Worm (Caenorhabditis elegans) whole organism, L1 larva: ENCODE results near the gene B0303.4.

ENCODE experiments used
- C34B4.2 ChIP-seq: sonication (generic microtip); optimal IDR thresholded peaks from 2 replicates; lab custom pipeline; 2017; ENCODE audit warnings: mild to moderate bottlenecking, missing genetic modification characterization, missing compliant biosample characterization
- alr-1 ChIP-seq: fragments of 200-800 bp; sonication (Bioruptor generic); optimal IDR thresholded peaks from 2 replicates; lab custom pipeline; 2018; ENCODE audit warnings: borderline replicate concordance, mild to moderate bottlenecking, missing genetic modification characterization, missing compliant biosample characterization
- aly-2 ChIP-seq: fragments of 150-350 bp; optimal IDR thresholded peaks from 2 replicates; lab custom pipeline; 2014; ENCODE audit warnings: missing biosample characterization, missing genetic modification characterization
- ama-1 ChIP-seq: fragments of 150-350 bp; optimal IDR thresholded peaks from 2 replicates; lab custom pipeline; 2014
- ceh-8 ChIP-seq: fragments of 200-800 bp; sonication (Bioruptor generic); optimal IDR thresholded peaks from 2 replicates; lab custom pipeline; 2018; ENCODE audit warnings: mild to moderate bottlenecking, missing genetic modification characterization, moderate library complexity, missing compliant biosample characterization
- ceh-82 ChIP-seq, 3 experiments: fragments of 150-350 bp in 1 of 3; sonication (generic microtip) in 2 of 3; optimal IDR thresholded peaks; 2 replicates each; lab custom pipeline; 2014 to 2017; ENCODE audit warnings: missing biosample characterization in 3 of 3, missing genetic modification characterization in 3 of 3
- ceh-88 ChIP-seq: fragments of 200-800 bp; sonication (Bioruptor generic); IDR thresholded peaks from 2 replicates; pipeline ENCODE4 v1.3.6; 2022; ENCODE audit warnings: missing genetic modification characterization, missing compliant biosample characterization
- efl-1 ChIP-seq, 4 experiments: fragments of 150-350 bp; optimal IDR thresholded peaks in 3 of 4; peaks in 1 of 4; 1 replicate in 1 of 4; 2 replicates in 3 of 4; lab custom pipeline; 2014; ENCODE audit warnings: missing biosample characterization in 2 of 4, missing genetic modification characterization in 2 of 4, missing genetic modification reagents in 2 of 4
- efl-3 ChIP-seq: fragments of 200-800 bp; sonication (Bioruptor generic); optimal IDR thresholded peaks from 2 replicates; lab custom pipeline; 2018; ENCODE audit warnings: mild to moderate bottlenecking, missing genetic modification characterization, missing compliant biosample characterization
- egl-27 ChIP-seq, 2 experiments: fragments of 150-350 bp in 1 of 2; sonication (generic microtip); optimal IDR thresholded peaks; 3 replicates each; lab custom pipeline; 2017 to 2018; ENCODE audit warnings: missing biosample characterization in 2 of 2, missing genetic modification characterization in 2 of 2, missing genetic modification reagents in 2 of 2
- ets-5 ChIP-seq: fragments of 200-800 bp; sonication (Bioruptor generic); IDR thresholded peaks from 2 replicates; pipeline ENCODE4 v1.3.6; 2022; ENCODE audit warnings: missing genetic modification characterization, missing compliant biosample characterization
- fkh-10 ChIP-seq: sonication (generic microtip); optimal IDR thresholded peaks from 2 replicates; lab custom pipeline; 2017; ENCODE audit warnings: missing biosample characterization, missing genetic modification reagents, missing genetic modification characterization
- fkh-8 ChIP-seq: sonication (generic microtip); optimal IDR thresholded peaks from 2 replicates; lab custom pipeline; 2016; ENCODE audit warnings: mild to moderate bottlenecking, missing genetic modification characterization, missing compliant biosample characterization
- hlh-17 ChIP-seq: fragments of 200-800 bp; sonication (Bioruptor generic); optimal IDR thresholded peaks from 2 replicates; lab custom pipeline; 2018; ENCODE audit warnings: missing genetic modification characterization, mild to moderate bottlenecking, missing compliant biosample characterization, moderate library complexity, borderline replicate concordance
- hpl-2 ChIP-seq: fragments of 150-350 bp; optimal IDR thresholded peaks from 2 replicates; lab custom pipeline; 2014; ENCODE audit warnings: missing biosample characterization, missing genetic modification reagents, missing genetic modification characterization
- lin-14 ChIP-seq: fragments of 200-800 bp; sonication (Bioruptor generic); optimal IDR thresholded peaks from 2 replicates; lab custom pipeline; 2018; ENCODE audit warnings: mild to moderate bottlenecking, missing genetic modification characterization, moderate library complexity, missing compliant biosample characterization
- lin-15B ChIP-seq: fragments of 150-350 bp; sonication (generic microtip); optimal IDR thresholded peaks from 3 replicates; lab custom pipeline; 2014; ENCODE audit warnings: missing biosample characterization, missing genetic modification characterization
- lin-35 ChIP-seq, 2 experiments: fragments of 150-350 bp; optimal IDR thresholded peaks; 2 replicates each; lab custom pipeline; 2014; ENCODE audit warnings: missing biosample characterization in 2 of 2, missing genetic modification characterization in 2 of 2, missing genetic modification reagents in 2 of 2
- lsy-2 ChIP-seq, 2 experiments: fragments of 150-350 bp; optimal IDR thresholded peaks; 2 replicates each; lab custom pipeline; 2014; ENCODE audit warnings: missing biosample characterization in 2 of 2, missing genetic modification characterization in 2 of 2
- mdl-1 ChIP-seq, 2 experiments: fragments of 150-350 bp; optimal IDR thresholded peaks; 2 replicates each; lab custom pipeline; 2014 to 2017; ENCODE audit warnings: missing biosample characterization in 2 of 2, missing genetic modification characterization in 2 of 2, inconsistent platforms in 1 of 2
- mep-1 ChIP-seq: fragments of 150-350 bp; optimal IDR thresholded peaks from 2 replicates; lab custom pipeline; 2014; ENCODE audit warnings: missing biosample characterization, missing genetic modification characterization
- nhr-11 ChIP-seq: fragments of 150-350 bp; optimal IDR thresholded peaks from 2 replicates; lab custom pipeline; 2014; ENCODE audit warnings: missing biosample characterization, missing genetic modification characterization
- nhr-12 ChIP-seq: sonication (generic microtip); optimal IDR thresholded peaks from 2 replicates; lab custom pipeline; 2017; ENCODE audit warnings: missing biosample characterization, missing genetic modification characterization
- nhr-19 ChIP-seq: fragments of 200-800 bp; sonication (Bioruptor generic); conservative IDR thresholded peaks from 2 replicates; pipeline ENCODE4 v1.3.6; 2022; ENCODE audit warnings: missing genetic modification characterization, missing compliant biosample characterization
- nhr-28 ChIP-seq: fragments of 150-350 bp; optimal IDR thresholded peaks from 2 replicates; lab custom pipeline; 2014; ENCODE audit warnings: missing biosample characterization, missing genetic modification characterization
- nhr-71 ChIP-seq: sonication (generic microtip); optimal IDR thresholded peaks from 2 replicates; lab custom pipeline; 2016; ENCODE audit warnings: mild to moderate bottlenecking, missing genetic modification characterization, moderate library complexity, missing compliant biosample characterization
- nhr-77 ChIP-seq: fragments of 150-350 bp; optimal IDR thresholded peaks from 2 replicates; lab custom pipeline; 2014; ENCODE audit warnings: missing biosample characterization, missing genetic modification characterization
- pag-3 ChIP-seq: sonication (generic microtip); optimal IDR thresholded peaks from 2 replicates; lab custom pipeline; 2017; ENCODE audit warnings: missing genetic modification characterization, mild to moderate bottlenecking, missing compliant biosample characterization, antibody characterized with exemption, borderline replicate concordance; ENCODE audit not compliant: insufficient read depth
- pqm-1 ChIP-seq: sonication (generic microtip); optimal IDR thresholded peaks from 3 replicates; lab custom pipeline; 2017; ENCODE audit warnings: missing biosample characterization, missing genetic modification characterization
- rnt-1 ChIP-seq: sonication (generic microtip); optimal IDR thresholded peaks from 2 replicates; lab custom pipeline; 2016; ENCODE audit warnings: mild to moderate bottlenecking, missing genetic modification characterization, moderate library complexity, missing compliant biosample characterization
- skn-1 ChIP-seq: fragments of 150-350 bp; optimal IDR thresholded peaks from 2 replicates; lab custom pipeline; 2014; ENCODE audit warnings: missing biosample characterization, missing genetic modification characterization
- snu-23 ChIP-seq: sonication (generic microtip); optimal IDR thresholded peaks from 2 replicates; lab custom pipeline; 2016; ENCODE audit warnings: missing genetic modification characterization, missing compliant biosample characterization
- sox-4 ChIP-seq: sonication (generic microtip); optimal IDR thresholded peaks from 2 replicates; lab custom pipeline; 2016; ENCODE audit warnings: missing genetic modification characterization, missing compliant biosample characterization
- tbx-2 ChIP-seq: sonication (generic microtip); optimal IDR thresholded peaks from 2 replicates; lab custom pipeline; 2016; ENCODE audit warnings: missing genetic modification characterization, missing compliant biosample characterization
- unc-130 ChIP-seq: fragments of 150-350 bp; optimal IDR thresholded peaks from 2 replicates; lab custom pipeline; 2017; ENCODE audit warnings: missing biosample characterization, missing genetic modification characterization, inconsistent platforms
- unc-62 ChIP-seq: fragments of 150-350 bp; optimal IDR thresholded peaks from 2 replicates; lab custom pipeline; 2014; ENCODE audit warnings: missing biosample characterization, missing genetic modification reagents, missing genetic modification characterization
- unc-98 ChIP-seq: fragments of 200-800 bp; sonication (Bioruptor generic); IDR thresholded peaks from 2 replicates; pipeline ENCODE4 v1.3.6; 2022; ENCODE audit warnings: missing genetic modification characterization, missing compliant biosample characterization
- xbp-1 ChIP-seq: sonication (generic microtip); optimal IDR thresholded peaks from 2 replicates; lab custom pipeline; 2016; ENCODE audit warnings: missing genetic modification characterization, missing compliant biosample characterization
- zag-1 ChIP-seq: fragments of 150-350 bp; optimal IDR thresholded peaks from 2 replicates; lab custom pipeline; 2014; ENCODE audit warnings: missing biosample characterization, missing genetic modification characterization
- ztf-11 ChIP-seq, 2 experiments: sonication (generic microtip); optimal IDR thresholded peaks; 2 replicates each; lab custom pipeline; 2016 to 2017; ENCODE audit warnings: missing genetic modification characterization in 2 of 2, missing biosample characterization in 1 of 2, missing compliant biosample characterization in 1 of 2

B0303.4 gene

DNA sequence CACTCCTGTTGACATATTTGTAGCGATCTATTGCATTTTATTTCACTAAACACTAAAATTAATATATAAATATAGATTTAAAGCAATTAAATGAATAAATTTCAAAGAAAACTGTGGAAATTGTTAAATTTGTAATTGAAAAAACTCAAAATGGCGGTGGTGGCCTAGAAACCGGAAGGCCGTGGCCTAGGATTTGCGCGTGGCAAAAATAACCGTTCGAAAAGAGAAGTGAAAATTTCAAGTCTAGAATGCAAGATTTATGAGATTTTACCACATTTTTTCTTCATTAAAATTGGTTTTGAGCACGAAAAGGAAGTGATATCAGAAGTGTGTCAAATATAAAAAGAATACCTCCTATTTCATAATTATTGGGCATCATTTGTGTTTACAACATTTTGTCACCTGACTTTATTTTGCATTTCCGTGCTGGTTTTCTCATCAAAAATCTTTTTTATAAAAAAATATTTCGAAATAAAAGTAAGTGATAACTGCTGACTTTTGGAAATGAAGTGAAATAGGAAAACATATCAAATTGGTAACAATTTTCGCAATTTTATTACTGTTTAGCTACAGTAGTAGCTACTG lies 5.9 kb upstream of the B0303.4 start, which contains the start of gene fli-1 (continued):
- TF ChIP-seq unc-98 (GFP tag; lab: Robert Waterston, UW) (0 out of 2 replicates have a peak, but pooled peaks have one; percentile 13), ama-1 (lab: Kevin White, UChicago) (no peak), tbx-2 (tag; lab: Kevin White, UChicago) (no peak), nhr-71 (peak; percentile 42), skn-1 (peak; percentile 16), ets-5 (GFP tag; lab: Robert Waterston, UW) (no peak), unc-62 (GFP tag; lab: Kevin White, UChicago) (no peak), lin-15B (tag; lab: Kevin White, UChicago) (no peak), pqm-1 (no peak), nhr-19 (no peak), sox-4 (tag; lab: Kevin White, UChicago) (no peak), lsy-2 (tag; optimal IDR thresholded peaks at IDR 0.05; lab: Kevin White, UChicago) (peak; percentile 7 to 33), fkh-10 (GFP tag; lab: Kevin White, UChicago) (no peak), mep-1 (tag; lab: Kevin White, UChicago) (peak; percentile 44), fkh-8 (tag; lab: Kevin White, UChicago) (peak; percentile 11), nhr-77 (tag; lab: Kevin White, UChicago) (no peak), ztf-11 (tag; optimal IDR thresholded peaks at IDR 0.05; lab: Kevin White, UChicago) (peak in 1 of 2 experiments; percentile 14)

- TF ChIP-seq lsy-2 (tag; optimal IDR thresholded peaks at IDR 0.05; lab: Kevin White, UChicago): no peak
- TF ChIP-seq lin-14 (GFP tag; lab: Kevin White, UChicago): peak; percentile 59
- no peak for TF ChIP-seq C34B4.2 (tag; lab: Kevin White, UChicago)
- TF ChIP-seq nhr-71: peak; percentile 36
- TF ChIP-seq efl-3 (GFP tag; lab: Kevin White, UChicago): no peak
- peak in 1 of 2 experiments; percentile 10 for TF ChIP-seq efl-1 (optimal IDR thresholded peaks at IDR 0.05; lab: Kevin White, UChicago)
- no peak for TF ChIP-seq efl-1 (GFP tag; optimal IDR thresholded peaks at IDR 0.05 in 1 of 2; lab: Kevin White, UChicago)
- no peak for TF ChIP-seq nhr-28 (tag; lab: Kevin White, UChicago)
- TF ChIP-seq ceh-88 (GFP tag; lab: Robert Waterston, UW): no peak
- TF ChIP-seq aly-2 (tag; lab: Kevin White, UChicago): no peak
- no peak for TF ChIP-seq lin-35 (GFP tag; optimal IDR thresholded peaks at IDR 0.05; lab: Kevin White, UChicago)
- TF ChIP-seq xbp-1 (tag; lab: Kevin White, UChicago): no peak
- TF ChIP-seq rnt-1 (tag; lab: Kevin White, UChicago): peak; percentile 57
- TF ChIP-seq snu-23 (GFP tag; lab: Kevin White, UChicago): peak; percentile 12
Observed at ce11 chrIII:8684421-8684820, 5.2 kb upstream of the B0303.4 start, which contains the start of gene anmt-1. anmt-1 (plus strand) TSS chrIII:8684808.

ce11 chrIII:8685590-8686240 lies 3.9 kb upstream of the B0303.4 start:
- no peak for TF ChIP-seq alr-1 (tag; lab: Kevin White, UChicago)
- no peak for TF ChIP-seq ceh-82 (tag; optimal IDR thresholded peaks at IDR 0.05; lab: Kevin White, UChicago)
- TF ChIP-seq ztf-11 (tag; optimal IDR thresholded peaks at IDR 0.05; lab: Kevin White, UChicago): no peak
- no peak for TF ChIP-seq hpl-2 (GFP tag; lab: Kevin White, UChicago)
- no peak for TF ChIP-seq egl-27 (tag; optimal IDR thresholded peaks at IDR 0.05; lab: Kevin White, UChicago)
- no peak for TF ChIP-seq hlh-17 (GFP tag; lab: Kevin White, UChicago)
- TF ChIP-seq zag-1 (tag; lab: Kevin White, UChicago): no peak
- TF ChIP-seq tbx-2 (tag; lab: Kevin White, UChicago): no peak
- TF ChIP-seq nhr-12 (tag; lab: Kevin White, UChicago): no peak
- no peak for TF ChIP-seq unc-130 (tag; lab: Kevin White, UChicago)
- TF ChIP-seq pag-3: no peak
- no peak for TF ChIP-seq aly-2 (tag; lab: Kevin White, UChicago)
- TF ChIP-seq ceh-8: no peak
- no peak for TF ChIP-seq nhr-11
- TF ChIP-seq mdl-1 (tag; optimal IDR thresholded peaks at IDR 0.05; lab: Kevin White, UChicago): no peak
- TF ChIP-seq, all 84 proteins: peak for 0
